Fruit fly (Drosophila melanogaster) whole organism, pupa: Measurements from ENCODE around the gene lectin-21Ca.

Source experiments
- CG10348 ChIP-seq: fragments of 200-800 bp; sonication (Bioruptor generic); IDR thresholded peaks from 2 replicates; pipeline ENCODE4 v1.3.6; 2022; ENCODE audit warnings: missing biosample characterization, missing genetic modification characterization
- CG12605 ChIP-seq: fragments of 200-800 bp; sonication (Bioruptor generic); IDR thresholded peaks from 2 replicates; pipeline ENCODE4 v1.3.6; 2022; ENCODE audit warnings: missing biosample characterization, missing genetic modification characterization
- CG13204 ChIP-seq: fragments of 200-800 bp; sonication (Bioruptor generic); optimal IDR thresholded peaks from 2 replicates; lab custom pipeline; 2018; ENCODE audit warnings: missing biosample characterization, mild to moderate bottlenecking, missing genetic modification characterization, moderate library complexity
- CG14655 ChIP-seq: fragments of 200-800 bp; sonication (Bioruptor generic); optimal IDR thresholded peaks from 3 replicates; lab custom pipeline; 2017; ENCODE audit warnings: mild to moderate bottlenecking, missing biosample characterization, missing genetic modification reagents, missing genetic modification characterization
- CG15710 ChIP-seq: fragments of 200-800 bp; sonication (Bioruptor generic); optimal IDR thresholded peaks from 2 replicates; lab custom pipeline; 2018; ENCODE audit warnings: missing biosample characterization, mild to moderate bottlenecking, missing genetic modification characterization, moderate library complexity
- CG17806 ChIP-seq: fragments of 200-800 bp; sonication (Bioruptor generic); optimal IDR thresholded peaks from 2 replicates; lab custom pipeline; 2018; ENCODE audit warnings: missing biosample characterization, mild to moderate bottlenecking, missing genetic modification characterization, moderate library complexity
- CG32121 ChIP-seq: fragments of 200-800 bp; sonication (Bioruptor generic); IDR thresholded peaks from 2 replicates; pipeline ENCODE4 v1.3.6; 2022; ENCODE audit warnings: missing biosample characterization, missing genetic modification characterization
- CG34367 ChIP-seq: fragments of 200-800 bp; sonication (Bioruptor generic); optimal IDR thresholded peaks from 2 replicates; lab custom pipeline; 2018; ENCODE audit warnings: missing biosample characterization, mild to moderate bottlenecking, missing genetic modification characterization
- CG4496 ChIP-seq: fragments of 200-800 bp; sonication (Bioruptor generic); IDR thresholded peaks from 3 replicates; pipeline ENCODE4 v1.3.6; 2022; ENCODE audit warnings: missing biosample characterization, missing genetic modification characterization
- CG8159 ChIP-seq: fragments of 200-800 bp; sonication (Bioruptor generic); optimal IDR thresholded peaks from 3 replicates; lab custom pipeline; 2018; ENCODE audit warnings: missing biosample characterization, mild to moderate bottlenecking, missing genetic modification characterization, moderate library complexity
- CG8301 ChIP-seq: fragments of 200-800 bp; sonication (Bioruptor generic); optimal IDR thresholded peaks from 2 replicates; lab custom pipeline; 2018; ENCODE audit warnings: missing biosample characterization, mild to moderate bottlenecking, missing genetic modification characterization
- CG9948 ChIP-seq: fragments of 200-800 bp; sonication (Bioruptor generic); optimal IDR thresholded peaks from 2 replicates; lab custom pipeline; 2018; ENCODE audit warnings: missing biosample characterization, mild to moderate bottlenecking, missing genetic modification characterization, moderate library complexity
- D1 ChIP-seq: fragments of 200-800 bp; sonication (Bioruptor generic); optimal IDR thresholded peaks from 2 replicates; lab custom pipeline; 2018; ENCODE audit warnings: missing biosample characterization, mild to moderate bottlenecking, missing genetic modification characterization, moderate library complexity
- EcR ChIP-seq: fragments of 200-800 bp; sonication (Bioruptor generic); optimal IDR thresholded peaks from 3 replicates; lab custom pipeline; 2019; ENCODE audit warnings: missing biosample characterization, missing genetic modification characterization, mild to moderate bottlenecking, moderate library complexity, missing genetic modification reagents
- Ets98B ChIP-seq: fragments of 200-800 bp; sonication (Bioruptor generic); IDR thresholded peaks from 2 replicates; pipeline ENCODE4 v1.3.6; 2022; ENCODE audit warnings: missing biosample characterization, missing genetic modification characterization
- Pif1A ChIP-seq: fragments of 200-800 bp; sonication (Bioruptor generic); optimal IDR thresholded peaks from 3 replicates; lab custom pipeline; 2016; ENCODE audit warnings: missing biosample characterization, missing genetic modification characterization
- Pif1B ChIP-seq: fragments of 200-800 bp; sonication (Bioruptor generic); optimal IDR thresholded peaks from 3 replicates; lab custom pipeline; 2016; ENCODE audit warnings: missing biosample characterization, missing genetic modification characterization
- Snoo ChIP-seq: fragments of 200-800 bp; sonication (Bioruptor generic); optimal IDR thresholded peaks from 3 replicates; lab custom pipeline; 2017; ENCODE audit warnings: missing biosample characterization, mild to moderate bottlenecking, missing genetic modification characterization, inconsistent platforms
- fd96Ca ChIP-seq: fragments of 200-800 bp; sonication (Bioruptor generic); IDR thresholded peaks from 3 replicates; pipeline ENCODE4 v1.3.6; 2022; ENCODE audit warnings: missing biosample characterization, missing genetic modification characterization
- gl ChIP-seq: fragments of 200-800 bp; sonication (Bioruptor generic); optimal IDR thresholded peaks from 2 replicates; lab custom pipeline; 2018; ENCODE audit warnings: missing biosample characterization, mild to moderate bottlenecking, missing genetic modification characterization
- rn ChIP-seq: fragments of 200-800 bp; sonication (Bioruptor generic); IDR thresholded peaks from 2 replicates; pipeline ENCODE4 v1.3.6; 2022; ENCODE audit warnings: missing biosample characterization, missing genetic modification characterization

Gene lectin-21Ca

dm6 chr2L:619739-620138, 4.7 kb upstream of the lectin-21Ca start:
- peak; percentile 32 for TF ChIP-seq CG14655 (GFP tag; lab: Kevin White, UChicago)
- no peak for TF ChIP-seq Snoo (tag; lab: Kevin White, UChicago)
- no peak for TF ChIP-seq CG34367
- TF ChIP-seq Ets98B (GFP tag; lab: Robert Waterston, UW), result 0 out of 2 replicates have a peak, but pooled peaks have one; percentile 6
- no peak for TF ChIP-seq gl (tag; lab: Kevin White, UChicago)
- peak; percentile 31; the same call in 1 of the 3 replicates for TF ChIP-seq CG4496
- TF ChIP-seq CG8159 (tag; lab: Kevin White, UChicago), result no peak

dm6 chr2L:621101-621500, 3.3 kb upstream of the lectin-21Ca start, which contains the start of gene lectin-21Cb:
TSS of gene lectin-21Cb (minus strand) at chr2L:621201.
- no peak for TF ChIP-seq gl (tag; lab: Kevin White, UChicago)
- TF ChIP-seq CG15710 (tag; lab: Kevin White, UChicago), result no peak
- TF ChIP-seq CG8159 (tag; lab: Kevin White, UChicago), result no peak
- TF ChIP-seq CG12605 (GFP tag; lab: Robert Waterston, UW), result no peak
- no peak for TF ChIP-seq Snoo (tag; lab: Kevin White, UChicago)

- TF ChIP-seq CG13204 (peak; percentile 50), CG32121 (GFP tag; lab: Robert Waterston, UW) (no peak), CG15710 (tag; lab: Kevin White, UChicago) (no peak), gl (tag; lab: Kevin White, UChicago) (no peak), EcR (GFP tag; lab: Kevin White, UChicago) (peak; percentile 38), Snoo (tag; lab: Kevin White, UChicago) (no peak), CG14655 (GFP tag; lab: Kevin White, UChicago) (peak; percentile 17), CG34367 (no peak), rn (GFP tag; lab: Robert Waterston, UW) (no peak), CG12605 (GFP tag; lab: Robert Waterston, UW) (0 out of 2 replicates have a peak, but pooled peaks have one; percentile 34), Pif1B (GFP tag; lab: Kevin White, UChicago) (no peak)
These were observed 1.1 kb upstream of the lectin-21Ca start for dm6 chr2L:623210-623873.

DNA sequence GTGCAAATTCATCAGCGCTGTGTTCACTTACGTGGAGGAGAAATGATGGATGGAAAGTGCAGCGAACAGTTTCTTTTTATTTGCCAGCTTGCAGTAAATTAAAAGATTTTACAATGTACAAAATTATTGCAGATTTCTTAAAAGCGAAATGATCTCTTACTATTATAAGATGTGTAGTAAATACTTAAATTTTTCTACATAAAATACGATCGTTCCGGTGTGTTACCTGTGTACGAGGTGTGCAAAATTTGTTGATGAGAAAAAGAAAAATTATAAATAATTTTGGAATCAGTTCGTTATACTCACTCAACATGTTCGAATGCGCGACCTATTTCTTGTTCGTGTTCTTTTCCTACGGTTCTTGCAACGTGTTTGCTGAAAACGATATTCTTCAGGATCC, 935 bp downstream of the lectin-21Ca start, which contains the start of gene CG2839:
TSS of gene CG2839 (plus strand) at position 301 of the 400 bp plus-strand sequence.
- no peak for TF ChIP-seq fd96Ca (GFP tag; lab: Robert Waterston, UW)
- no peak for TF ChIP-seq gl (tag; lab: Kevin White, UChicago)
- no peak for TF ChIP-seq CG15710 (tag; lab: Kevin White, UChicago)
- no peak for TF ChIP-seq rn (GFP tag; lab: Robert Waterston, UW)
- TF ChIP-seq Ets98B (GFP tag; lab: Robert Waterston, UW), result no peak
- TF ChIP-seq D1, result no peak
- no peak for TF ChIP-seq CG4496
- no peak for TF ChIP-seq CG14655 (GFP tag; lab: Kevin White, UChicago)
- no peak for TF ChIP-seq CG8301 (tag; lab: Kevin White, UChicago)
- no peak for TF ChIP-seq CG8159 (tag; lab: Kevin White, UChicago)

DNA sequence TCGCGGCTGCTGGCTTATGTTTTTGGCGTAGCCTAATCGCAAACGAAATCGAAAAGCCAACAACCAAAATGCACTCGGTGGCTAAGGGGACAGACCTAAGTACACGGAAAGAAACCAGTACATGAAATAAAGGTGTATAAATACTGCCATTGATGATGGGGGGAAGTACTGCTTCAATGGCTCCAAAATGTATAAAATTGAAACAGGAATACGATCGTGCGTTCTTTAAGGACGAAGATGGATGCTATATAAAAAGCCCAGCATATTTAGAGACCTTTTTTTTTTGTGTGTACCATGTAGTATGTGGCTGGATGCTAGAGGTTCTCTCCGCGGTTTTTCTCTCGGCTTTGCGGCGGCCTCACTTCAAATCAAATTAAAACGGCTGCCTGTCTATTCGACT, 5.8 kb downstream of the lectin-21Ca start:
- no peak for TF ChIP-seq CG17806
- TF ChIP-seq CG14655 (GFP tag; lab: Kevin White, UChicago), result peak; percentile 11
- no peak for TF ChIP-seq rn (GFP tag; lab: Robert Waterston, UW)
- no peak for TF ChIP-seq gl (tag; lab: Kevin White, UChicago)
- 0 out of 3 replicates have a peak, but pooled peaks have one; percentile 38 for TF ChIP-seq CG4496
- TF ChIP-seq CG8159 (tag; lab: Kevin White, UChicago), result no peak
- TF ChIP-seq CG9948 (tag; lab: Kevin White, UChicago), result no peak
- TF ChIP-seq Ets98B (GFP tag; lab: Robert Waterston, UW), result peak; percentile 29; the same call in 1 of the 2 replicates
- TF ChIP-seq CG12605 (GFP tag; lab: Robert Waterston, UW), result no peak
- no peak for TF ChIP-seq D1
- no peak for TF ChIP-seq Snoo (tag; lab: Kevin White, UChicago)
- peak; percentile 33; the same call in 1 of the 2 replicates for TF ChIP-seq CG10348 (GFP tag; lab: Robert Waterston, UW)
- peak; percentile 73 for TF ChIP-seq fd96Ca (GFP tag; lab: Robert Waterston, UW)
- no peak for TF ChIP-seq Pif1A (GFP tag; lab: Kevin White, UChicago)
- TF ChIP-seq CG8301 (tag; lab: Kevin White, UChicago), result no peak
- TF ChIP-seq CG13204, result no peak
- TF ChIP-seq Pif1B (GFP tag; lab: Kevin White, UChicago), result no peak
- no peak for TF ChIP-seq CG34367
- no peak for TF ChIP-seq CG15710 (tag; lab: Kevin White, UChicago)
- TF ChIP-seq EcR (GFP tag; lab: Kevin White, UChicago), result no peak
- peak; percentile 59 for TF ChIP-seq CG32121 (GFP tag; lab: Robert Waterston, UW)

DNA sequence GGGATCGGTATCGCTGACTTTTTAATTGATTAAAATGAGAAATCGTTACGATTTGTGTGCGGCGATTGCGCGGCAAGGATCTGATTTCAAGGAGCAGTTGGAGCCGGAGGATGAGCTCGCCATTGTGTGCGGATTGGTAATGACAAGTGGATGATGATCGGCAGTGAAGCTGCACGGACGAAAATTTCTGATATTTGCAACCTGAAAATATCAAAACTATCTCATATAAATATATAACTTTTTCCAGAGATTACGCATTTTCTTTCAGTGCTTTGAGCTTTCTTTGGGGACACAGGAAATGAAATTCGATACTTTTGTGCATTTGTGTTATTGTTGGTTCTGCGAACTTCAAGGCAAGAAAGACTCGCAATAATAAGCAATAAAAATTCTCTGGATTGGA, 8.8 kb downstream of the lectin-21Ca start:
- TF ChIP-seq CG9948 (tag; lab: Kevin White, UChicago) (no peak), CG34367 (no peak), CG14655 (GFP tag; lab: Kevin White, UChicago) (no peak)
